Fruit fly (Drosophila melanogaster): ENCODE data around the gene tefu.
A peak's percentile ranks its signal among the peaks of the same experiment; 100 is the strongest.

Gene tefu

DNA sequence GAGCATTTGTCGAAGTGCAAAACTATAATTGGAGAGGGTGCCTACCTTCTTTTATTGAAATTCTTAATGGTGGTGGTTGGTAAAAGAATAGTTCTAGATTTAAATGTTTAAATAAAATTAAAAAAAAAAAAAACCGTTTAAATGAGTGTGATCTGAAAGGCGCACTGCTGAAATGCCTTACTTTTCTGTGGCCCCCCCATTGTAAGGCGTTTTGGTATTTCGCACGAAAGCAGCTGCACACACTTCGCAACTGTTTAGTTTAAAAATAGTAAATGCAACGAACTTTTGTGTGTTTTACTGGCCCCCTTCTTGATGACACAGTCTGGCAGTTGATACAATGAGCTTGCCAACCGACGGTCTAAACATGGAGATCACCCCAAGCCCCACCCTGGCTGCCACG, 26.4 kb upstream of the tefu start, which contains the start of the genes CG14864 and Zip88E (continued):
- TF ChIP-seq ato (GFP tag; IDR thresholded peaks at IDR 0.05; ENCODE audit: partially characterized antibody) = no peak
- no peak for TF ChIP-seq gsb-n (tag; optimal IDR thresholded peaks at IDR 0.05)
- TF ChIP-seq Six4 (GFP tag; optimal IDR thresholded peaks at IDR 0.05) = no peak
- no peak for TF ChIP-seq CG3726 (GFP tag; IDR thresholded peaks at IDR 0.05)
- no peak for TF ChIP-seq Dek (tag; optimal IDR thresholded peaks at IDR 0.05)
- TF ChIP-seq CG15073 (GFP tag; optimal IDR thresholded peaks at IDR 0.05) = no peak
- no peak for TF ChIP-seq CG11093 (GFP tag; IDR thresholded peaks at IDR 0.05)
- TF ChIP-seq corto (GFP tag; optimal IDR thresholded peaks at IDR 0.05) = no peak
- TF ChIP-seq E2f1 (GFP tag; IDR thresholded peaks at IDR 0.05) = no peak
- TF ChIP-seq ems (GFP tag; optimal IDR thresholded peaks at IDR 0.05) = no peak
- TF ChIP-seq CG1792 (GFP tag; optimal IDR thresholded peaks at IDR 0.05) = no peak
- TF ChIP-seq CG9817 (tag; optimal IDR thresholded peaks at IDR 0.05) = no peak
- no peak for TF ChIP-seq dati (GFP tag; IDR thresholded peaks at IDR 0.05)
- TF ChIP-seq CG1529 (GFP tag; optimal IDR thresholded peaks at IDR 0.05) = no peak
- peak; percentile 17 for TF ChIP-seq CG1603 (tag; optimal IDR thresholded peaks at IDR 0.05)
- peak; percentile 17 for TF ChIP-seq CG12659 (GFP tag; optimal IDR thresholded peaks at IDR 0.05)
- no peak for TF ChIP-seq CG12744 (GFP tag; optimal IDR thresholded peaks at IDR 0.05)
- TF ChIP-seq Scr (GFP tag; IDR thresholded peaks at IDR 0.05; ENCODE audit: partially characterized antibody) = 0 out of 2 replicates have a peak, but pooled peaks have one; percentile 17
- no peak for TF ChIP-seq CG8290 (GFP tag; optimal IDR thresholded peaks at IDR 0.05)
- no peak for TF ChIP-seq CG8290 (tag; optimal IDR thresholded peaks at IDR 0.05)
- TF ChIP-seq CG6813 (GFP tag; optimal IDR thresholded peaks at IDR 0.05) = no peak
- no peak for TF ChIP-seq Dip3 (GFP tag; optimal IDR thresholded peaks at IDR 0.05)
- no peak for TF ChIP-seq CTCF (GFP tag; optimal IDR thresholded peaks at IDR 0.05)
- no peak for TF ChIP-seq dimm (GFP tag; IDR thresholded peaks at IDR 0.05)
- peak; percentile 17 for TF ChIP-seq phol (tag; optimal IDR thresholded peaks at IDR 0.05)
- no peak for TF ChIP-seq Mes4 (GFP tag; optimal IDR thresholded peaks at IDR 0.05)
- TF ChIP-seq amos (GFP tag; IDR thresholded peaks at IDR 0.05; ENCODE audit: partially characterized antibody) = peak; percentile 23; the same call in 1 of the 2 replicates
- no peak for TF ChIP-seq BtbVII (GFP tag; optimal IDR thresholded peaks at IDR 0.05)
- TF ChIP-seq CG4282 (GFP tag; optimal IDR thresholded peaks at IDR 0.05) = no peak
- TF ChIP-seq Optix (GFP tag; IDR thresholded peaks at IDR 0.05) = no peak
- TF ChIP-seq Dref (GFP tag; IDR thresholded peaks at IDR 0.05) = peak; percentile 39
- no peak for TF ChIP-seq CHES-1-like (GFP tag; optimal IDR thresholded peaks at IDR 0.05)
- TF ChIP-seq fu2 (GFP tag; optimal IDR thresholded peaks at IDR 0.05) = no peak
- no peak for TF ChIP-seq ham (GFP tag; IDR thresholded peaks at IDR 0.05)
- no peak for TF ChIP-seq pb (GFP tag; optimal IDR thresholded peaks at IDR 0.05)
- no peak for TF ChIP-seq hth (optimal IDR thresholded peaks at IDR 0.05)
- TF ChIP-seq CG12236 (GFP tag; optimal IDR thresholded peaks at IDR 0.05) = no peak
- TF ChIP-seq BEAF-32 (GFP tag; optimal IDR thresholded peaks at IDR 0.05) = peak; percentile 34
- TF ChIP-seq Myb (GFP tag; optimal IDR thresholded peaks at IDR 0.05) = peak; percentile 95
- peak; percentile 81 for TF ChIP-seq MBD-R2 (GFP tag; IDR thresholded peaks at IDR 0.05)
- TF ChIP-seq fd64A (GFP tag; optimal IDR thresholded peaks at IDR 0.05) = no peak
- no peak for TF ChIP-seq CG7839 (tag; optimal IDR thresholded peaks at IDR 0.05)
- no peak for TF ChIP-seq lmd (GFP tag; IDR thresholded peaks at IDR 0.05)
- TF ChIP-seq so (GFP tag; IDR thresholded peaks at IDR 0.05) = no peak
- no peak for TF ChIP-seq sqz (GFP tag; optimal IDR thresholded peaks at IDR 0.05)
- peak; percentile 33 for TF ChIP-seq trem (tag; optimal IDR thresholded peaks at IDR 0.05)
- peak; percentile 19; the same call in 1 of the 3 replicates for TF ChIP-seq row (GFP tag; IDR thresholded peaks at IDR 0.05)
- TF ChIP-seq HLH3B (GFP tag; IDR thresholded peaks at IDR 0.05) = no peak
- no peak for TF ChIP-seq CG12155 (GFP tag; optimal IDR thresholded peaks at IDR 0.05)
- no peak for TF ChIP-seq Dbx (GFP tag; IDR thresholded peaks at IDR 0.05)
- TF ChIP-seq zfh2 (GFP tag; optimal IDR thresholded peaks at IDR 0.05) = no peak
- TF ChIP-seq CoRest (tag; optimal IDR thresholded peaks at IDR 0.05) = peak; percentile 9
- TF ChIP-seq GATAe (GFP tag; conservative IDR thresholded peaks at IDR 0.05) = no peak
- TF ChIP-seq CG9932 (GFP tag; IDR thresholded peaks at IDR 0.05) = no peak

Measured in whole organism, embryonic.